Worm (Caenorhabditis elegans): ENCODE measurements around the gene srx-1.

DNA sequence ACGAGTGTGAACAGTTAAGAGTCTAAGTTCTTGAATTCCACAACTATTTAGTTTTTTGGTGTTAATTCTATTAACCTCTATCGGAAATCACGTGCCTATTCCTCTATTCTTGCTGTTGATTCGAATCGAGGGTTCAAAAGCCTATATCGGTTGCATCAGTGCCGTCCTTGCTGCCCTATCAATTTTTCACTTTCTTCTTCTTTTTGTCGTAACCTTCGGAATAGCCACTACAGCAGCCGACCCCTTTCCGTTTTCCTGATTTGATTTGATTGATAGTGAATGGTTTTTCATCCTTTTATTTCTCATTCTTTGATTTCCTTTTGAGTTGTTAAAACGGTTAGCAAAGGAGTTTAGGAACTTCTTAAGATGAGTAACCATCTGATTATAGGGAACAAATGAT, 9.2 kb upstream of the srx-1 start:
- TF ChIP-seq ccch-3 (GFP tag; optimal IDR thresholded peaks at IDR 0.05): no peak
- no peak for TF ChIP-seq Y56A3A.18 (GFP tag; IDR thresholded peaks at IDR 0.05)
- no peak for TF ChIP-seq bed-1 (GFP tag; IDR thresholded peaks at IDR 0.05)
- no peak for TF ChIP-seq F23B12.7 (tag; optimal IDR thresholded peaks at IDR 0.05; ENCODE audit: insufficient read depth)
- TF ChIP-seq T26A5.8 (tag; optimal IDR thresholded peaks at IDR 0.05): no peak
- no peak for TF ChIP-seq T07F8.4 (tag; optimal IDR thresholded peaks at IDR 0.05)
- no peak for TF ChIP-seq attf-6 (GFP tag; IDR thresholded peaks at IDR 0.05)
- no peak for TF ChIP-seq dpff-1 (tag; optimal IDR thresholded peaks at IDR 0.05)
- TF ChIP-seq efl-1 (GFP tag; optimal IDR thresholded peaks at IDR 0.05): no peak
- TF ChIP-seq D2030.7 (GFP tag; IDR thresholded peaks at IDR 0.05): no peak

Data from whole organism, young adult.